Worm (Caenorhabditis elegans) whole organism, young adult: ENCODE data around the gene mfsd-8.

Source experiments
- F10E7.11 ChIP-seq: sonication (generic microtip); optimal IDR thresholded peaks from 2 replicates; lab custom pipeline; 2017; ENCODE audit warnings: mild to moderate bottlenecking, missing genetic modification characterization, moderate library complexity, missing compliant biosample characterization
- mes-4 ChIP-seq: sonication (generic microtip); optimal IDR thresholded peaks from 2 replicates; lab custom pipeline; 2016; ENCODE audit warnings: missing genotype, missing genetic modification characterization, missing compliant biosample characterization

DNA sequence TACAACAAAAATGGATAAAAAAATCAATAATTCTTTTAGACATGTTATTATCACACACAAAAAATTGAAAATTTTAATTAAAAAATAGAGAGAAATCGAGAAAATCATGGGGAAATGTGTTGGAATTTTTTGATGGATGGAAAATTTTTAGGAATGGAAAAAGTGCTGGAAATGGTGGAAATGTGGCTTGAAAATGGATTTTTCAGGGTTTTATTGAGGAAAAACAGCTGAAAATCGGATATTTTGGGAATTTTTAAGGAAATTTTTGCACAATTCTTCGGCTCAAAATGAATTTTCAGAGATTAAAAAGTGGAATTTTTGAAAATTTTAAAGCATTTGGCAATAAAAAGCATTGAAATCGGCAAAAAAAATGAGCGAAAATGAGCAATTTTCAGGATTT is 35.8 kb downstream of the mfsd-8 start:
- TF ChIP-seq F10E7.11 (tag; lab: Kevin White, UChicago) (no peak), mes-4 (tag; lab: Kevin White, UChicago) (no peak)
